Comparison of ENCODE assay signal across 1 fruit fly cellular context in the genomic region with DNA sequence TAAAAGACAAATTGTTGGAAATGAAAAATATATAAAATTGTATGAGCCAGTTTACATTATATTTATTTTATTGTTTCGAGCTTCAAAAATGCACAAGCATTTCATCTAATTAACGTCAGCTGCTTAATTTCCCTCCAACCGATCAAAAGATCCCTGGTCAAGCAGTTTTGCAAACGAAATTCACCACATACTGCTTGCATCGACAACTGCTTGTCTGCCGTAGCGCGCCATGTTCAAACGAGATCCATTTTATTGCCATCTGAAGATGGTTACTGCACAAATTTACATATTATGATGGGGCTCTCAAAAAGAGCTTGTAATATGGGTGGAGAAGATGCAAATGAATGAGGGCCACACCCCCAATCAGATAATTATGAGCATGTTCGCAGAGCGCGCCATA.
TF ChIP-seq lines count a peak whose summit lies in the region.

No protein-coding gene starts in this region.

TF ChIP-seq in whole organism, embryonic, 481 proteins besides CTCF, POLR2A, EP300 and RAD21 (continued from another document):
- TF ChIP-seq CG14710 (tag; optimal IDR thresholded peaks at IDR 0.05; lab: Kevin White, UChicago) (no peak), corto (GFP tag; optimal IDR thresholded peaks at IDR 0.05; lab: Kevin White, UChicago) (no peak), CG6689 (GFP tag; IDR thresholded peaks at IDR 0.05; lab: Robert Waterston, UW) (no peak), Rx (GFP tag; IDR thresholded peaks at IDR 0.05; lab: Robert Waterston, UW) (no peak), lilli (GFP tag; optimal IDR thresholded peaks at IDR 0.05; lab: Kevin White, UChicago) (no peak), repo (GFP tag; optimal IDR thresholded peaks at IDR 0.05; lab: Kevin White, UChicago) (no peak), ssp (GFP tag; IDR thresholded peaks at IDR 0.05; lab: Robert Waterston, UW) (no peak), oc (tag; optimal IDR thresholded peaks at IDR 0.05; lab: Kevin White, UChicago) (no peak), sens-2 (GFP tag; IDR thresholded peaks at IDR 0.05; lab: Robert Waterston, UW) (no peak)
